Worm (Caenorhabditis elegans): Measurements from ENCODE around the gene ctbp-1.

DNA sequence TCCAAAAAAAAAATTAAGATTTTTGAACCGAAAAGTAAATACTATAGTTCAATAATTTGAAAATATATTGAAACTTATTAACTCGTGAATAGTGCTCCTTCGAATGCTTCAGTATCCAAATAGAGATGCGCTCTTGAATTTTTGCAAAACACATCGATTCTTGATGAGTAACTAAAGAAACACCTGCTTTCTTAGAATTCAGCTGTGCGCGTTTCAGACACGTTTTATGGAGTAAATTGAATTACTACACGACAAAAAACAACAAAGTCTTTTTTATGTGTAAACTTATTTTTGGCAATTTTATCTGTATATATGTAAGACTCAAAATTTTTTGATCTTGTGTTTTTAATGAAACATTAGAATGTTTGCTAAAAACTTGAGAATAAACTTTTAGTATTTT is 26.0 kb upstream of the ctbp-1 start:
- no peak for TF ChIP-seq him-1 (tag; optimal IDR thresholded peaks at IDR 0.05)
- TF ChIP-seq dao-5 (tag; optimal IDR thresholded peaks at IDR 0.05): no peak
- TF ChIP-seq W03F9.2 (tag; optimal IDR thresholded peaks at IDR 0.05): no peak

Measured in whole organism, L4/young adult.